Worm (Caenorhabditis elegans): ENCODE measurements around the gene C04E7.3.
A peak's percentile ranks its signal among the peaks of the same experiment; 100 is the strongest.
"Not testable (repeated sequence)": the region's sequence is repeated elsewhere in the genome, so short reads cannot be mapped to it uniquely, and the experiment has no call there.

Gene C04E7.3

ce11 chrX:330861-331260, 16.2 kb downstream of the C04E7.3 start:
- TF ChIP-seq ekl-4 (GFP tag; IDR thresholded peaks at IDR 0.05) (0 out of 2 replicates have a peak, but pooled peaks have one; percentile 54), ceh-100 (GFP tag; IDR thresholded peaks at IDR 0.05) (peak; percentile 45; the same call in 1 of the 2 replicates), hsf-1 (GFP tag; IDR thresholded peaks at IDR 0.05) (peak; percentile 98), rcor-1 (GFP tag; IDR thresholded peaks at IDR 0.05) (peak; percentile 50; the same call in 1 of the 2 replicates), ceh-40 (GFP tag; IDR thresholded peaks at IDR 0.05) (0 out of 2 replicates have a peak, but pooled peaks have one; percentile 74), pbrm-1 (GFP tag; IDR thresholded peaks at IDR 0.05) (peak; percentile 7; the same call in 1 of the 2 replicates), madf-6 (GFP tag; IDR thresholded peaks at IDR 0.05) (peak; percentile 47), ztf-25 (GFP tag; IDR thresholded peaks at IDR 0.05) (0 out of 2 replicates have a peak, but pooled peaks have one; percentile 52), nfyb-1 (GFP tag; IDR thresholded peaks at IDR 0.05) (peak; percentile 64; the same call in 1 of the 2 replicates), cebp-1 (GFP tag; IDR thresholded peaks at IDR 0.05) (0 out of 2 replicates have a peak, but pooled peaks have one; percentile 9), egrh-3 (GFP tag; IDR thresholded peaks at IDR 0.05) (0 out of 2 replicates have a peak, but pooled peaks have one; percentile 22), Y79H2A.3 (GFP tag; conservative IDR thresholded peaks at IDR 0.05) (0 out of 2 replicates have a peak, but pooled peaks have one; percentile 39), F39B2.1 (GFP tag; IDR thresholded peaks at IDR 0.05) (0 out of 2 replicates have a peak, but pooled peaks have one; percentile 43), dox-1 (GFP tag; IDR thresholded peaks at IDR 0.05) (peak; percentile 93)
- not testable (repeated sequence) for TF ChIP-seq cebp-1 (tag; optimal IDR thresholded peaks at IDR 0.05)

ce11 chrX:328736-329135, 18.3 kb downstream of the C04E7.3 start:
- TF ChIP-seq somi-1 (GFP tag; optimal IDR thresholded peaks at IDR 0.05) (no peak), ztf-6 (GFP tag; IDR thresholded peaks at IDR 0.05) (no peak), efl-1 (GFP tag; optimal IDR thresholded peaks at IDR 0.05) (no peak), ets-4 (GFP tag; optimal IDR thresholded peaks at IDR 0.05) (no peak), ceh-79 (tag; optimal IDR thresholded peaks at IDR 0.05) (no peak), Y53F4B.3 (GFP tag; IDR thresholded peaks at IDR 0.05) (no peak), F33H1.4 (GFP tag; IDR thresholded peaks at IDR 0.05) (no peak), T26A5.8 (tag; optimal IDR thresholded peaks at IDR 0.05) (no peak), unc-130 (GFP tag; optimal IDR thresholded peaks at IDR 0.05) (no peak), ztf-26 (tag; optimal IDR thresholded peaks at IDR 0.05) (no peak), ceh-58 (GFP tag; IDR thresholded peaks at IDR 0.05) (no peak), xnd-1 (tag; optimal IDR thresholded peaks at IDR 0.05) (no peak), snpc-3.4 (tag; optimal IDR thresholded peaks at IDR 0.05) (no peak), snpc-1.1 (tag; optimal IDR thresholded peaks at IDR 0.05; ENCODE audit: insufficient read depth) (no peak), nhr-80 (tag; optimal IDR thresholded peaks at IDR 0.05) (no peak), cebp-1 (GFP tag; IDR thresholded peaks at IDR 0.05) (no peak), cebp-1 (tag; optimal IDR thresholded peaks at IDR 0.05) (no peak)

- TF ChIP-seq attf-5 (GFP tag; optimal IDR thresholded peaks at IDR 0.05): peak; percentile 52
- no peak for TF ChIP-seq him-1 (tag; optimal IDR thresholded peaks at IDR 0.05)
- no peak for TF ChIP-seq F49E8.2 (tag; optimal IDR thresholded peaks at IDR 0.05; ENCODE audit: insufficient read depth)
- no peak for TF ChIP-seq lag-1 (GFP tag; IDR thresholded peaks at IDR 0.05)
- TF ChIP-seq lsy-27 (tag; optimal IDR thresholded peaks at IDR 0.05; ENCODE audit: borderline replicate concordance, insufficient read depth): peak; percentile 10
- TF ChIP-seq cebp-1 (GFP tag; IDR thresholded peaks at IDR 0.05): no peak
- peak; percentile 16 for TF ChIP-seq cebp-1 (tag; optimal IDR thresholded peaks at IDR 0.05)
- TF ChIP-seq bed-2 (GFP tag; IDR thresholded peaks at IDR 0.05): no peak
- no peak for TF ChIP-seq ztf-6 (GFP tag; IDR thresholded peaks at IDR 0.05)
- no peak for TF ChIP-seq ZK185.1 (tag; optimal IDR thresholded peaks at IDR 0.05; ENCODE audit: poor library complexity, severe bottlenecking)
- TF ChIP-seq lin-40 (tag; optimal IDR thresholded peaks at IDR 0.05): peak; percentile 30
These were observed 21.3 kb downstream of the C04E7.3 start, which contains the start of gene M02E1.1 for ce11 chrX:325597-326161. TSS of gene M02E1.1 (plus strand) at chrX:326111.
